Fruit fly (Drosophila melanogaster) whole organism, embryonic: ENCODE data around the gene CG5510.
A peak's percentile ranks its signal among the peaks of the same experiment; 100 is the strongest.

Experiments
- CG1024 ChIP-seq: fragments of 200-800 bp; sonication (Bioruptor generic); IDR thresholded peaks from 2 replicates; pipeline ENCODE4 v1.3.6; 2022; ENCODE audit warnings: missing biosample characterization, missing genetic modification characterization
- CG10366 ChIP-seq: fragments of 200-800 bp; sonication (Bioruptor generic); IDR thresholded peaks from 2 replicates; pipeline ENCODE4 v1.3.6; 2022; ENCODE audit warnings: missing biosample characterization, missing genetic modification characterization
- CG11696 ChIP-seq: fragments of 200-800 bp; sonication (Bioruptor generic); IDR thresholded peaks from 2 replicates; pipeline ENCODE4 v1.3.6; 2022; ENCODE audit warnings: missing biosample characterization, missing genetic modification characterization
- CG12155 ChIP-seq: fragments of 200-800 bp; sonication (Bioruptor generic); optimal IDR thresholded peaks from 3 replicates; lab custom pipeline; 2016; ENCODE audit warnings: missing biosample characterization, missing genetic modification characterization
- CG1603 ChIP-seq: fragments of 200-800 bp; sonication (Bioruptor generic); optimal IDR thresholded peaks from 2 replicates; lab custom pipeline; 2019; ENCODE audit warnings: missing biosample characterization, mild to moderate bottlenecking, missing genetic modification characterization, moderate library complexity
- CG16813 ChIP-seq: fragments of 200-800 bp; sonication (Bioruptor generic); IDR thresholded peaks from 3 replicates; pipeline ENCODE4 v1.3.6; 2022; ENCODE audit warnings: missing biosample characterization, missing genetic modification characterization; ENCODE audit not compliant: partially characterized antibody
- CG16815 ChIP-seq: fragments of 200-800 bp; sonication (Bioruptor generic); optimal IDR thresholded peaks from 3 replicates; lab custom pipeline; 2017; ENCODE audit warnings: missing biosample characterization, mild to moderate bottlenecking, missing genetic modification characterization
- CG17186 ChIP-seq: fragments of 200-800 bp; sonication (Bioruptor generic); optimal IDR thresholded peaks from 3 replicates; lab custom pipeline; 2017; ENCODE audit warnings: missing biosample characterization, missing genetic modification reagents, missing genetic modification characterization
- CG17829 ChIP-seq: fragments of 200-800 bp; optimal IDR thresholded peaks from 2 replicates; lab custom pipeline; 2019; ENCODE audit warnings: missing biosample characterization, mild to moderate bottlenecking, missing genetic modification characterization, moderate library complexity
- CG2199 ChIP-seq: fragments of 200-800 bp; sonication (Bioruptor generic); IDR thresholded peaks from 3 replicates; pipeline ENCODE4 v1.3.6; 2022; ENCODE audit warnings: missing biosample characterization, missing genetic modification characterization
- CG3281 ChIP-seq: fragments of 200-800 bp; sonication (Bioruptor generic); optimal IDR thresholded peaks from 3 replicates; lab custom pipeline; 2017; ENCODE audit warnings: missing biosample characterization, mild to moderate bottlenecking, missing genetic modification characterization
- CG3407 ChIP-seq: fragments of 200-800 bp; sonication (Bioruptor generic); optimal IDR thresholded peaks from 2 replicates; lab custom pipeline; 2018; ENCODE audit warnings: missing biosample characterization, mild to moderate bottlenecking, missing genetic modification characterization
- CG34376 ChIP-seq: fragments of 200-800 bp; sonication (Bioruptor generic); optimal IDR thresholded peaks from 2 replicates; lab custom pipeline; 2018; ENCODE audit warnings: missing biosample characterization, mild to moderate bottlenecking, missing genetic modification characterization
- CG3838 ChIP-seq: fragments of 200-800 bp; sonication (Bioruptor generic); optimal IDR thresholded peaks from 3 replicates; lab custom pipeline; 2016; ENCODE audit warnings: missing biosample characterization, missing genetic modification characterization
- CG4424 ChIP-seq: fragments of 200-800 bp; sonication (Bioruptor generic); optimal IDR thresholded peaks from 3 replicates; lab custom pipeline; 2016; ENCODE audit warnings: missing biosample characterization, missing genetic modification characterization
- CG4820 ChIP-seq: fragments of 200-800 bp; sonication (Bioruptor generic); optimal IDR thresholded peaks from 3 replicates; lab custom pipeline; 2016; ENCODE audit warnings: missing biosample characterization, missing genetic modification characterization
- CG9437 ChIP-seq: fragments of 200-800 bp; sonication (Bioruptor generic); optimal IDR thresholded peaks from 2 replicates; lab custom pipeline; 2018; ENCODE audit warnings: missing biosample characterization, mild to moderate bottlenecking, missing genetic modification characterization
- CTCF ChIP-seq: fragments of 200-800 bp; sonication (Bioruptor generic); optimal IDR thresholded peaks from 2 replicates; lab custom pipeline; 2017; ENCODE audit warnings: missing biosample characterization, mild to moderate bottlenecking, missing genetic modification characterization, moderate library complexity
- D ChIP-seq, 2 experiments: fragments of 200-800 bp in 1 of 2; fragments of >200 bp in 1 of 2; sonication (Bioruptor generic) in 1 of 2; optimal IDR thresholded peaks; 2 replicates in 1 of 2; 3 replicates in 1 of 2; lab custom pipeline; 2017; ENCODE audit warnings: mild to moderate bottlenecking in 1 of 2, missing biosample characterization in 1 of 2, missing genetic modification characterization in 1 of 2, missing genetic modification reagents in 1 of 2
- Hand ChIP-seq: fragments of 200-800 bp; sonication (Bioruptor generic); optimal IDR thresholded peaks from 2 replicates; lab custom pipeline; 2017; ENCODE audit warnings: mild to moderate bottlenecking, missing biosample characterization, missing genetic modification reagents, missing genetic modification characterization
- Hey ChIP-seq: fragments of 200-800 bp; sonication (Bioruptor generic); optimal IDR thresholded peaks from 3 replicates; lab custom pipeline; 2018; ENCODE audit warnings: missing biosample characterization, mild to moderate bottlenecking, missing genetic modification characterization
- Med ChIP-seq: fragments of 200-800 bp; sonication (Bioruptor generic); peaks from one replicate; lab custom pipeline; 2016; ENCODE audit warnings: missing biosample characterization, missing genetic modification characterization, mild to moderate bottlenecking, inconsistent platforms, moderate library complexity
- Sin3A ChIP-seq: fragments of >200 bp; optimal IDR thresholded peaks from 2 replicates; lab custom pipeline; 2018
- Taf1 ChIP-seq: fragments of 200-800 bp; sonication (Bioruptor generic); IDR thresholded peaks from 2 replicates; pipeline ENCODE4 v1.3.6; 2022; ENCODE audit warnings: missing biosample characterization, missing genetic modification characterization
- Xrp1 ChIP-seq: fragments of 200-800 bp; sonication (Bioruptor generic); IDR thresholded peaks from 2 replicates; pipeline ENCODE4 v1.3.6; 2022; ENCODE audit warnings: missing biosample characterization, missing genetic modification characterization
- YL-1 ChIP-seq: fragments of 200-800 bp; sonication (Bioruptor generic); optimal IDR thresholded peaks from 3 replicates; lab custom pipeline; 2017; ENCODE audit warnings: missing biosample characterization, mild to moderate bottlenecking, missing genetic modification characterization
- bab2 ChIP-seq: fragments of 200-800 bp; sonication (Bioruptor generic); optimal IDR thresholded peaks from 2 replicates; lab custom pipeline; 2016; ENCODE audit warnings: missing biosample characterization, missing genetic modification characterization
- br ChIP-seq: fragments of >200 bp; optimal IDR thresholded peaks from 2 replicates; lab custom pipeline; 2017
- cad ChIP-seq: fragments of >200 bp; optimal IDR thresholded peaks from 2 replicates; lab custom pipeline; 2017; ENCODE audit warnings: missing biosample characterization, missing genetic modification characterization
- croc ChIP-seq: fragments of 200-800 bp; sonication (Bioruptor generic); conservative IDR thresholded peaks from 3 replicates; pipeline ENCODE4 v1.3.6; 2022; ENCODE audit warnings: missing biosample characterization, missing genetic modification characterization
- crp ChIP-seq, 2 experiments: fragments of 200-800 bp; sonication (Bioruptor generic); optimal IDR thresholded peaks; 2 replicates in 1 of 2; 3 replicates in 1 of 2; lab custom pipeline; 2017; ENCODE audit warnings: missing biosample characterization in 2 of 2, missing genetic modification characterization in 2 of 2, mild to moderate bottlenecking in 1 of 2, moderate library complexity in 1 of 2
- cwo ChIP-seq: fragments of 200-800 bp; sonication (Bioruptor generic); optimal IDR thresholded peaks from 3 replicates; lab custom pipeline; 2017; ENCODE audit warnings: missing biosample characterization, missing genetic modification characterization, mild to moderate bottlenecking, moderate library complexity, missing genetic modification reagents
- esg ChIP-seq: fragments of 200-800 bp; sonication (Bioruptor generic); conservative IDR thresholded peaks from 2 replicates; pipeline ENCODE4 v1.3.6; 2022; ENCODE audit warnings: missing biosample characterization, missing genetic modification characterization
- exex ChIP-seq: fragments of 200-800 bp; sonication (Bioruptor generic); optimal IDR thresholded peaks from 4 replicates; lab custom pipeline; 2018; ENCODE audit warnings: missing biosample characterization, mild to moderate bottlenecking, missing genetic modification characterization, moderate library complexity
- gem ChIP-seq: fragments of 200-800 bp; sonication (Bioruptor generic); optimal IDR thresholded peaks from 2 replicates; lab custom pipeline; 2019; ENCODE audit warnings: missing biosample characterization, mild to moderate bottlenecking, missing genetic modification characterization, moderate library complexity
- gsb-n ChIP-seq: fragments of 200-800 bp; sonication (Bioruptor generic); optimal IDR thresholded peaks from 3 replicates; lab custom pipeline; 2018; ENCODE audit warnings: missing biosample characterization, mild to moderate bottlenecking, missing genetic modification characterization
- luna ChIP-seq: fragments of 200-800 bp; sonication (Bioruptor generic); optimal IDR thresholded peaks from 2 replicates; lab custom pipeline; 2016; ENCODE audit warnings: missing biosample characterization, missing genetic modification characterization
- nau ChIP-seq: fragments of 200-800 bp; sonication (Bioruptor generic); optimal IDR thresholded peaks from 3 replicates; lab custom pipeline; 2017; ENCODE audit warnings: missing biosample characterization, mild to moderate bottlenecking, missing genetic modification characterization, missing genetic modification reagents
- nerfin-1 ChIP-seq: fragments of 200-800 bp; sonication (Bioruptor generic); optimal IDR thresholded peaks from 3 replicates; lab custom pipeline; 2019; ENCODE audit warnings: missing biosample characterization, mild to moderate bottlenecking, missing genetic modification characterization, moderate library complexity
- pnt ChIP-seq: fragments of 200-800 bp; sonication (Bioruptor generic); optimal IDR thresholded peaks from 3 replicates; lab custom pipeline; 2016; ENCODE audit warnings: missing biosample characterization, missing genetic modification characterization
- sc ChIP-seq, 3 experiments: fragments of >200 bp in 2 of 3; fragments of 200-800 bp in 1 of 3; sonication (Bioruptor generic) in 1 of 3; optimal IDR thresholded peaks; 2 replicates in 2 of 3; 3 replicates in 1 of 3; lab custom pipeline; 2017; ENCODE audit warnings: mild to moderate bottlenecking in 1 of 3, missing biosample characterization in 1 of 3, missing genetic modification characterization in 1 of 3, missing genetic modification reagents in 1 of 3
- sd ChIP-seq: fragments of 200-800 bp; sonication (Bioruptor generic); optimal IDR thresholded peaks from 3 replicates; lab custom pipeline; 2018; ENCODE audit warnings: missing biosample characterization, mild to moderate bottlenecking, missing genetic modification characterization, moderate library complexity
- sens ChIP-seq: fragments of 200-800 bp; sonication (Bioruptor generic); peaks from one replicate; lab custom pipeline; 2016; ENCODE audit warnings: missing biosample characterization, missing genetic modification characterization
- sob ChIP-seq: fragments of 200-800 bp; sonication (Bioruptor generic); IDR thresholded peaks from 2 replicates; pipeline ENCODE4 v1.3.6; 2022; ENCODE audit warnings: missing biosample characterization, missing genetic modification characterization
- sug ChIP-seq: fragments of 200-800 bp; optimal IDR thresholded peaks from 2 replicates; lab custom pipeline; 2019; ENCODE audit warnings: missing biosample characterization, mild to moderate bottlenecking, missing genetic modification characterization, moderate library complexity
- tin ChIP-seq: fragments of 200-800 bp; sonication (Bioruptor generic); optimal IDR thresholded peaks from 3 replicates; lab custom pipeline; 2016; ENCODE audit warnings: missing biosample characterization, missing genetic modification characterization

CG5510 gene

DNA sequence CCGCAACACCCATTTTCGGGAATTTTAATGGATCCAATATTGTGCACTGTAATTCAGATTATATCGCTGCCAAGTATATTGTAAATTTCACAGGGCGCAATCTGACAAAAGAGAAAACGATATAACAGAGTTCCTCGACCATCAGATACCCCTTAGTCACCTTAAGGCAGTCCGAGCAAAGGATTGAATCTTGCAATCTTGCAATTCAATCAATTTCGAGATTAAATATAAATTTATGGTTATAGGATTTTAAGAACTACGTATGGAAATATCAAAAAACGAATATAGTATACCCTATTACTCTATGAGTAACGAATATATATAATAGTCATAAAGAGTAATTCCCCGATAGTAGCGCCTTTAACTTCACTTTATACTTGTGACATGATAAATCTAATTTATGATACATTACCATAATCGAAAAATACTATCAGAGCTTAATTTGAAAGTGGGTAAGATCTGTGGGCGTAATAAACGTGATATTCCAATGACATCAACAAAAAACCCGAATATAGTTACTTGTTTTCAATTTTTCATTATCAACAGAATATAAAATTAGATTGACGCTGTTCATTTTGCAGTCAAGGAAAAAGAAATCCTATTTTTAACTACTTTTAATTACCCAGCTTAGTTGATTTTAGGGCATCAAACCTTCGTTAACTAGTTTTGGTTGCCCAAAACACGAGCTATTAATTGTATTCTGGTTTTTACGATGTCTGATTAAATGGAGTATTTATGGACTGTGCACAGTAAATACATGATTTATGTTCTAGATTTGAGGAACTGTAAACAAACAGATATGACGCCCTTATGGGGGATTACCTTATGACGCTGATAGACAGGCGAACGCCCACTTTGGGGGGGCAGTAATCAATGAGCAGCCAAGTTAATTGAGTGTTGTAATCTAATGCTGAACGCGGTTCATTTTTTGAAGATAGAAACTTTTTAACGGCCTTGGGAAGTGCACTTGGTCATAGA lies 30.6 kb downstream of the CG5510 start (continued):
- TF ChIP-seq sd (tag; lab: Kevin White, UChicago) (peak; percentile 83), Taf1 (no peak), CG1024 (GFP tag; lab: Robert Waterston, UW) (no peak), bab2 (GFP tag; lab: Kevin White, UChicago) (no peak), sens (GFP tag; lab: Kevin White, UChicago) (peak; percentile 58), CG17829 (tag; lab: Kevin White, UChicago) (no peak), CG9437 (GFP tag; lab: Kevin White, UChicago) (no peak), cwo (peak; percentile 22), CG10366 (GFP tag; lab: Robert Waterston, UW) (no peak)

DNA sequence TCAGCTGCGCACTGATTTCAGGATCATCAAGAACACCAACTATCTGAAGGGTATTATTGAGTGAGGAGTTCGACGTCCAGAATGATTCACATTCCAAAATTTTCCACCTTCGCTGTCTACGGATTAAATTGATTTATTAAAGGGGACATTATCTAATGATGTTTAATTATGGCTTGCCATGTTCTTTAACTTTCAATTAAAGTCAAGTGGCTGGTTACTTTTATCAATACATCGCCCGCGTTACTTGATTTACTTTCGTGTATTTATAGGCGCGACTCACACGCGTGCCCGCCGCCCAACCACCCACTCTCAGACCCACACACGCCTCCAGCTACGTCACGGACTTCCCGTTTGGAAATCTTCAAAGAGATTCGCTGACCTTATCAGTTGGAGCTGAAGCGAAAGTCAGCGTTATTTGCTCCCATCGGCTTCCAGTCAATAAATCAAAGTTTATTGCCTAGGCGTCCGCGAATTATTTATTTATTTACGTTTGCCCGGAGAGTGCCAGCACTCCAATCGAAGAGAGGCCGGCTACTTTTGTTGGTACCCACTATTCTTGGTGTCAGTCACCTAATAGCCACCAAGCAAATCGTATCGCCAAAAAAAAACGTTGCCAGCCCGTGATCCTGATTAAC lies 31.9 kb downstream of the CG5510 start, which contains the start of gene Npc2f:
TSS of gene Npc2f (plus strand) at position 585 of the 635 bp plus-strand sequence.
- TF ChIP-seq tin (GFP tag; lab: Kevin White, UChicago): no peak
- no peak for TF ChIP-seq nau
- no peak for TF ChIP-seq Sin3A (lab: Kevin White, UChicago)
- TF ChIP-seq Hey (tag; lab: Kevin White, UChicago): peak; percentile 58
- TF ChIP-seq Med (GFP tag; lab: Kevin White, UChicago): peak; percentile 38
- TF ChIP-seq CG9437 (GFP tag; lab: Kevin White, UChicago): no peak
- TF ChIP-seq sug: peak; percentile 51
- no peak for TF ChIP-seq YL-1 (GFP tag; lab: Kevin White, UChicago)
- TF ChIP-seq CG34376 (GFP tag; lab: Kevin White, UChicago): peak; percentile 55
- no peak for TF ChIP-seq Hand (GFP tag; lab: Kevin White, UChicago)
- no peak for TF ChIP-seq CG12155 (GFP tag; lab: Kevin White, UChicago)
- no peak for TF ChIP-seq croc
- TF ChIP-seq CG16815: no peak
- TF ChIP-seq br (lab: Kevin White, UChicago): no peak
- TF ChIP-seq cwo: peak; percentile 40
- no peak for TF ChIP-seq CG1603 (tag; lab: Kevin White, UChicago)
- no peak for TF ChIP-seq CG4424 (GFP tag; lab: Kevin White, UChicago)
- no peak for TF ChIP-seq sob
- no peak for TF ChIP-seq CG16813 (GFP tag; lab: Robert Waterston, UW)
- peak; percentile 98 for TF ChIP-seq exex (tag; lab: Kevin White, UChicago)
- no peak for TF ChIP-seq gsb-n (tag; lab: Kevin White, UChicago)
- TF ChIP-seq cad (GFP tag; lab: Kevin White, UChicago): no peak
- TF ChIP-seq CG3281 (GFP tag; lab: Kevin White, UChicago): no peak
- no peak for TF ChIP-seq CG2199 (GFP tag; lab: Robert Waterston, UW)

DNA sequence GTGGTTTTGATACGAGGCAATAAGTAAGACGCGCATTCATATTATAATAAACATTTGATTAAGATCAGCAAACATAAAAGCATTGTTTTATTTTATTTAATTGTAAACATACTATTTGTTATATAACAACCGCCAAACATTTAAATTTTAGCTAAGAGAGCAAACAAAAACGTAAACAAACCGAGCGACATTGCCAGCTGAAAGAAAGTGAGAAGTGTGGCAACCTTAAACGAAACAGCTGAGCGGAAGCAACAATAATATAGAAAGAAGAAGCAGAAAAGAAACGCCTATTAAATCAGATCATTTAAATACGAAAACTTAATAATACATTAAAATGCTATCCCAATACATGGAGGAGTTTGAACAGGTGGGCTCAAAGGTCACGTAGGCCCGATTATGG lies 34.8 kb downstream of the CG5510 start, which contains the start of gene Sec10:
TSS of gene Sec10 (plus strand) at position 252 of the 400 bp plus-strand sequence.
- TF ChIP-seq gem (tag; lab: Kevin White, UChicago) (no peak), sc (optimal IDR thresholded peaks at IDR 0.05; lab: Kevin White, UChicago) (no peak), sc (GFP tag; optimal IDR thresholded peaks at IDR 0.05; lab: Kevin White, UChicago) (no peak), CG11696 (GFP tag; lab: Robert Waterston, UW) (no peak), CG3838 (peak; percentile 99), sob (no peak), crp (GFP tag; optimal IDR thresholded peaks at IDR 0.05; lab: Kevin White, UChicago) (peak; percentile 90 to 97), CG4820 (GFP tag; lab: Kevin White, UChicago) (no peak), CG1024 (GFP tag; lab: Robert Waterston, UW) (no peak), CTCF (GFP tag; lab: Kevin White, UChicago) (peak; percentile 32), nerfin-1 (tag; lab: Kevin White, UChicago) (no peak), D (optimal IDR thresholded peaks at IDR 0.05; lab: Kevin White, UChicago) (no peak), D (GFP tag; optimal IDR thresholded peaks at IDR 0.05; lab: Kevin White, UChicago) (no peak), CG3407 (no peak), luna (no peak), CG17186 (GFP tag; lab: Kevin White, UChicago) (peak; percentile 59), esg (GFP tag; lab: Robert Waterston, UW) (no peak), Xrp1 (no peak), pnt (no peak)
